Fruit fly (Drosophila melanogaster): ENCODE data around the gene CG42446.

Gene CG42446

DNA sequence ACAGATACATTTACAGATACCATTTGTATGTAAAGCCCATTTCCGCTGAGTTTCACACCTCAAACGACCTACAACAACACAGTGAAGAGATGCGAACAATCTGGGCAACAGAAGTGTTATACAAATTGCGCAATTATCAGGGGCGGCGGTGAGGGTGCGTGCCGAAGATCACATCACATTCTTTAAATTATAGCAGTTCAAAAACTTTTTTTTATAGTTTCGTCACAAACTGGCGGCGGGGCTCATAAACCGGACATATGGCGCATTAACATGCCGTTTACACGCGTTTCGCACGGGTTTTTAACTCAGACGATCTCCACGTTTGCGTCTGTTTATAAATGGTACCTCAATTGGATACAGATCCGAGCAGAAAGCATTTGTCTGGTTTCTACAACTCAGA is 6.7 kb downstream of the CG42446 start (continued):
- TF ChIP-seq Fer3 (tag; optimal IDR thresholded peaks at IDR 0.05) = no peak
- TF ChIP-seq CG10654 (GFP tag; optimal IDR thresholded peaks at IDR 0.05) = no peak
- no peak for TF ChIP-seq pho (GFP tag; optimal IDR thresholded peaks at IDR 0.05)
- TF ChIP-seq Dref (GFP tag; IDR thresholded peaks at IDR 0.05) = no peak
- no peak for TF ChIP-seq pfk (GFP tag; optimal IDR thresholded peaks at IDR 0.05)
- TF ChIP-seq shn (GFP tag; optimal IDR thresholded peaks at IDR 0.05) = no peak
- no peak for TF ChIP-seq tll (GFP tag; optimal IDR thresholded peaks at IDR 0.05)
- no peak for TF ChIP-seq CG18764 (GFP tag; optimal IDR thresholded peaks at IDR 0.05)
- no peak for TF ChIP-seq Dad (GFP tag; optimal IDR thresholded peaks at IDR 0.05)
- no peak for TF ChIP-seq CG5953 (GFP tag; IDR thresholded peaks at IDR 0.05)
- TF ChIP-seq Optix (GFP tag; IDR thresholded peaks at IDR 0.05) = no peak
- TF ChIP-seq CG12769 (tag; optimal IDR thresholded peaks at IDR 0.05) = peak; percentile 64
- TF ChIP-seq CG32532 (GFP tag; IDR thresholded peaks at IDR 0.05) = peak; percentile 25; the same call in 1 of the 2 replicates
- TF ChIP-seq sd (tag; optimal IDR thresholded peaks at IDR 0.05) = peak; percentile 95
- TF ChIP-seq cwo (GFP tag; optimal IDR thresholded peaks at IDR 0.05) = peak; percentile 89
- TF ChIP-seq abd-A (tag; optimal IDR thresholded peaks at IDR 0.05) = peak; percentile 55
- no peak for TF ChIP-seq CG14050 (GFP tag; IDR thresholded peaks at IDR 0.05)

- TF ChIP-seq Med (GFP tag) (no peak), bsh (GFP tag; optimal IDR thresholded peaks at IDR 0.05) (no peak)
Measured at dm6 chr3R:16352039-16352438, 7.9 kb downstream of the CG42446 start.

- TF ChIP-seq corto (GFP tag; optimal IDR thresholded peaks at IDR 0.05) (no peak), CG13287 (GFP tag; IDR thresholded peaks at IDR 0.05; ENCODE audit: partially characterized antibody) (peak; percentile 19; the same call in 1 of the 2 replicates), hbn (GFP tag; IDR thresholded peaks at IDR 0.05; ENCODE audit: partially characterized antibody) (0 out of 2 replicates have a peak, but pooled peaks have one; percentile 3), mld (GFP tag; IDR thresholded peaks at IDR 0.05; ENCODE audit: partially characterized antibody) (no peak), Bgb (GFP tag; IDR thresholded peaks at IDR 0.05; ENCODE audit: partially characterized antibody) (peak; percentile 77), onecut (GFP tag; IDR thresholded peaks at IDR 0.05) (no peak), Nf-YA (GFP tag; IDR thresholded peaks at IDR 0.05) (no peak), org-1 (GFP tag; optimal IDR thresholded peaks at IDR 0.05) (no peak), ems (GFP tag; optimal IDR thresholded peaks at IDR 0.05) (no peak), jumu (GFP tag; optimal IDR thresholded peaks at IDR 0.05) (no peak), CG4617 (GFP tag; optimal IDR thresholded peaks at IDR 0.05; ENCODE audit: borderline replicate concordance) (no peak), CG1602 (GFP tag; optimal IDR thresholded peaks at IDR 0.05) (no peak), Opbp (GFP tag; IDR thresholded peaks at IDR 0.05; ENCODE audit: partially characterized antibody) (peak; percentile 58; the same call in 2 of the 3 replicates), CG1233 (GFP tag; optimal IDR thresholded peaks at IDR 0.05) (no peak), z (GFP tag; IDR thresholded peaks at IDR 0.05) (no peak), HmgD (GFP tag; optimal IDR thresholded peaks at IDR 0.05) (peak; percentile 68), CG13123 (GFP tag; optimal IDR thresholded peaks at IDR 0.05) (no peak), sug (tag; optimal IDR thresholded peaks at IDR 0.05) (peak; percentile 20), pum (GFP tag; optimal IDR thresholded peaks at IDR 0.05) (no peak), inv (GFP tag; IDR thresholded peaks at IDR 0.05; ENCODE audit: partially characterized antibody) (no peak), CG6254 (GFP tag; optimal IDR thresholded peaks at IDR 0.05) (no peak), Hand (GFP tag; optimal IDR thresholded peaks at IDR 0.05) (no peak), CG16863 (GFP tag; optimal IDR thresholded peaks at IDR 0.05) (no peak), CG32767 (GFP tag; IDR thresholded peaks at IDR 0.05) (no peak), Awh (GFP tag; IDR thresholded peaks at IDR 0.05) (no peak), CG5245 (GFP tag; optimal IDR thresholded peaks at IDR 0.05) (no peak), CG2116 (GFP tag; optimal IDR thresholded peaks at IDR 0.05) (no peak), CG10366 (GFP tag; IDR thresholded peaks at IDR 0.05) (no peak), vvl (GFP tag; IDR thresholded peaks at IDR 0.05) (peak; percentile 41; the same call in 1 of the 2 replicates), tll (GFP tag; optimal IDR thresholded peaks at IDR 0.05) (no peak), D19B (GFP tag; optimal IDR thresholded peaks at IDR 0.05) (no peak)
Measured at dm6 chr3R:16351044-16351443, 8.9 kb downstream of the CG42446 start.
